Worm (Caenorhabditis elegans): Measurements from ENCODE around the gene K10D2.5.

ce11 chrIII:5190179-5190578 is 17.7 kb downstream of the K10D2.5 start:
- TF ChIP-seq F39B2.1 (GFP tag; IDR thresholded peaks at IDR 0.05) = no peak
- TF ChIP-seq snpc-1.1 (tag; optimal IDR thresholded peaks at IDR 0.05; ENCODE audit: insufficient read depth) = no peak
- TF ChIP-seq hsf-1 (GFP tag; IDR thresholded peaks at IDR 0.05) = no peak
- TF ChIP-seq lsl-1 (GFP tag; optimal IDR thresholded peaks at IDR 0.05) = no peak
- no peak for TF ChIP-seq Y53F4B.3 (GFP tag; IDR thresholded peaks at IDR 0.05)
- TF ChIP-seq repo-1 (tag; optimal IDR thresholded peaks at IDR 0.05) = no peak
- no peak for TF ChIP-seq ztf-3 (GFP tag; optimal IDR thresholded peaks at IDR 0.05)
- TF ChIP-seq egl-18 (GFP tag; IDR thresholded peaks at IDR 0.05) = no peak
- TF ChIP-seq ceh-27 (GFP tag; optimal IDR thresholded peaks at IDR 0.05) = no peak
- no peak for TF ChIP-seq F52B5.7 (tag; optimal IDR thresholded peaks at IDR 0.05)
- no peak for TF ChIP-seq akir-1 (GFP tag; optimal IDR thresholded peaks at IDR 0.05)
- no peak for TF ChIP-seq madf-10 (tag; optimal IDR thresholded peaks at IDR 0.05)
- TF ChIP-seq zfh-2 (GFP tag; conservative IDR thresholded peaks at IDR 0.05) = no peak
- no peak for TF ChIP-seq sea-2 (GFP tag; IDR thresholded peaks at IDR 0.05)

Measured in whole organism, young adult.